Fruit fly (Drosophila melanogaster) whole organism, prepupa: ENCODE data around the gene CG15878.

ENCODE experiments used
- CG11294 ChIP-seq: fragments of 200-800 bp; sonication (Bioruptor generic); IDR thresholded peaks from 2 replicates; pipeline ENCODE4 v1.3.6; 2022; ENCODE audit warnings: missing biosample characterization, missing genetic modification characterization
- CG15336 ChIP-seq: fragments of 200-800 bp; sonication (Bioruptor generic); IDR thresholded peaks from 2 replicates; pipeline ENCODE4 v1.3.6; 2022; ENCODE audit warnings: missing biosample characterization, missing genetic modification characterization
- CG3032 ChIP-seq: fragments of 200-800 bp; optimal IDR thresholded peaks from 2 replicates; lab custom pipeline; 2019; ENCODE audit warnings: missing biosample characterization, mild to moderate bottlenecking, missing genetic modification characterization, moderate library complexity
- CG3919 ChIP-seq: fragments of 200-800 bp; sonication (Bioruptor generic); optimal IDR thresholded peaks from 3 replicates; lab custom pipeline; 2016; ENCODE audit warnings: missing biosample characterization, missing genetic modification characterization
- CG4318 ChIP-seq: fragments of 200-800 bp; sonication (Bioruptor generic); optimal IDR thresholded peaks from 3 replicates; lab custom pipeline; 2017; ENCODE audit warnings: missing biosample characterization, mild to moderate bottlenecking, missing genetic modification characterization
- CG6163 ChIP-seq: fragments of 200-800 bp; sonication (Bioruptor generic); IDR thresholded peaks from 3 replicates; pipeline ENCODE4 v1.3.6; 2022; ENCODE audit warnings: missing biosample characterization, missing genetic modification characterization
- CG6854 ChIP-seq: fragments of 200-800 bp; sonication (Bioruptor generic); optimal IDR thresholded peaks from 2 replicates; lab custom pipeline; 2017; ENCODE audit warnings: missing biosample characterization, mild to moderate bottlenecking, missing genetic modification characterization
- CG7368 ChIP-seq: fragments of 200-800 bp; sonication (Bioruptor generic); optimal IDR thresholded peaks from 3 replicates; lab custom pipeline; 2016; ENCODE audit warnings: missing biosample characterization, missing genetic modification characterization
- CG8319 ChIP-seq: fragments of 200-800 bp; sonication (Bioruptor generic); optimal IDR thresholded peaks from 3 replicates; lab custom pipeline; 2016; ENCODE audit warnings: missing biosample characterization, missing genetic modification characterization
- CG8632 ChIP-seq: fragments of 200-800 bp; sonication (Bioruptor generic); optimal IDR thresholded peaks from 3 replicates; lab custom pipeline; 2016; ENCODE audit warnings: missing biosample characterization, missing genetic modification characterization
- CG9139 ChIP-seq: fragments of 200-800 bp; sonication (Bioruptor generic); optimal IDR thresholded peaks from 3 replicates; lab custom pipeline; 2017; ENCODE audit warnings: missing biosample characterization, mild to moderate bottlenecking, missing genetic modification characterization
- Eip75B ChIP-seq: fragments of 200-800 bp; sonication (Bioruptor generic); optimal IDR thresholded peaks from 3 replicates; lab custom pipeline; 2016; ENCODE audit warnings: missing biosample characterization, missing genetic modification characterization
- Eip78C ChIP-seq: fragments of 200-800 bp; sonication (Bioruptor generic); peaks from one replicate; lab custom pipeline; 2016; ENCODE audit warnings: missing biosample characterization, missing genetic modification characterization
- Ets21C ChIP-seq: fragments of 200-800 bp; sonication (Bioruptor generic); optimal IDR thresholded peaks from 3 replicates; lab custom pipeline; 2016; ENCODE audit warnings: missing biosample characterization, missing genetic modification characterization
- Hr39 ChIP-seq: fragments of 200-800 bp; sonication (Bioruptor generic); optimal IDR thresholded peaks from 2 replicates; lab custom pipeline; 2016; ENCODE audit warnings: missing biosample characterization, missing genetic modification characterization
- Met ChIP-seq: fragments of 200-800 bp; sonication (Bioruptor generic); optimal IDR thresholded peaks from 3 replicates; lab custom pipeline; 2016; ENCODE audit warnings: missing biosample characterization, missing genetic modification characterization
- Smox ChIP-seq: fragments of 200-800 bp; sonication (Bioruptor generic); optimal IDR thresholded peaks from 3 replicates; lab custom pipeline; 2016; ENCODE audit warnings: missing biosample characterization, missing genetic modification characterization
- Sox102F ChIP-seq: fragments of 200-800 bp; sonication (Bioruptor generic); optimal IDR thresholded peaks from 2 replicates; lab custom pipeline; 2016; ENCODE audit warnings: missing biosample characterization, mild to moderate bottlenecking, missing genetic modification characterization
- Sox15 ChIP-seq: fragments of 200-800 bp; sonication (Bioruptor generic); optimal IDR thresholded peaks from 3 replicates; lab custom pipeline; 2016; ENCODE audit warnings: missing biosample characterization, missing genetic modification characterization
- dac ChIP-seq: fragments of 200-800 bp; sonication (Bioruptor generic); optimal IDR thresholded peaks from 2 replicates; lab custom pipeline; 2017; ENCODE audit warnings: missing biosample characterization, mild to moderate bottlenecking, missing genetic modification characterization
- dsx ChIP-seq: fragments of 200-800 bp; optimal IDR thresholded peaks from 3 replicates; lab custom pipeline; 2019; ENCODE audit warnings: missing biosample characterization, mild to moderate bottlenecking, missing genetic modification characterization, moderate library complexity; ENCODE audit not compliant: poor library complexity, severe bottlenecking
- eg ChIP-seq: fragments of 200-800 bp; sonication (Bioruptor generic); IDR thresholded peaks from 3 replicates; pipeline ENCODE4 v1.3.6; 2022; ENCODE audit warnings: missing biosample characterization, missing genetic modification characterization
- fd59A ChIP-seq: fragments of 200-800 bp; sonication (Bioruptor generic); optimal IDR thresholded peaks from 2 replicates; lab custom pipeline; 2017; ENCODE audit warnings: missing biosample characterization, mild to moderate bottlenecking, missing genetic modification characterization, missing genetic modification reagents
- fkh ChIP-seq: fragments of 200-800 bp; sonication (Bioruptor generic); optimal IDR thresholded peaks from 3 replicates; lab custom pipeline; 2017; ENCODE audit warnings: missing biosample characterization, mild to moderate bottlenecking, missing genetic modification characterization, moderate library complexity
- lz ChIP-seq: fragments of 200-800 bp; sonication (Bioruptor generic); optimal IDR thresholded peaks from 3 replicates; lab custom pipeline; 2016; ENCODE audit warnings: missing biosample characterization, missing genetic modification characterization
- spab ChIP-seq: fragments of 200-800 bp; sonication (Bioruptor generic); optimal IDR thresholded peaks from 2 replicates; lab custom pipeline; 2017; ENCODE audit warnings: missing biosample characterization, mild to moderate bottlenecking, missing genetic modification characterization, missing genetic modification reagents
- svp ChIP-seq: fragments of 200-800 bp; sonication (Bioruptor generic); peaks from one replicate; lab custom pipeline; 2016; ENCODE audit warnings: missing biosample characterization, missing genetic modification characterization
- vri ChIP-seq: fragments of 200-800 bp; sonication (Bioruptor generic); optimal IDR thresholded peaks from 3 replicates; lab custom pipeline; 2016; ENCODE audit warnings: missing biosample characterization, mild to moderate bottlenecking, missing genetic modification characterization

CG15878 gene

dm6 chr3L:2248335-2248734, 36.0 kb upstream of the CG15878 start, which contains the start of gene CG32305:
Gene CG32305 (plus strand): TSS chr3L:2248635.
- TF ChIP-seq Met (GFP tag; lab: Kevin White, UChicago) (no peak), lz (GFP tag; lab: Kevin White, UChicago) (no peak), dac (GFP tag; lab: Kevin White, UChicago) (no peak), CG3919 (GFP tag; lab: Kevin White, UChicago) (no peak), CG8632 (GFP tag; lab: Kevin White, UChicago) (no peak), CG6854 (GFP tag; lab: Kevin White, UChicago) (no peak), dsx (no peak), CG11294 (GFP tag; lab: Robert Waterston, UW) (no peak), Sox15 (GFP tag; lab: Kevin White, UChicago) (no peak), Ets21C (no peak), fkh (no peak), Sox102F (GFP tag; lab: Kevin White, UChicago) (no peak), eg (no peak), spab (GFP tag; lab: Kevin White, UChicago) (no peak), CG6163 (GFP tag; lab: Robert Waterston, UW) (no peak), CG4318 (GFP tag; lab: Kevin White, UChicago) (no peak), Smox (GFP tag; lab: Kevin White, UChicago) (no peak), Eip75B (GFP tag; lab: Kevin White, UChicago) (no peak)
- TF ChIP-seq, all 60 proteins: peak for 0

- peak; percentile 8 for TF ChIP-seq CG8319 (GFP tag; lab: Kevin White, UChicago)
- no peak for TF ChIP-seq Hr39 (GFP tag; lab: Kevin White, UChicago)
- 0 out of 2 replicates have a peak, but pooled peaks have one; percentile 13 for TF ChIP-seq CG15336 (GFP tag; lab: Robert Waterston, UW)
- TF ChIP-seq, all 60 proteins: peak for 2
Observed at dm6 chr3L:2243846-2244528, 31.7 kb upstream of the CG15878 start, which contains the start of gene CG32301. Gene CG32301 (plus strand): TSS chr3L:2244478.

DNA sequence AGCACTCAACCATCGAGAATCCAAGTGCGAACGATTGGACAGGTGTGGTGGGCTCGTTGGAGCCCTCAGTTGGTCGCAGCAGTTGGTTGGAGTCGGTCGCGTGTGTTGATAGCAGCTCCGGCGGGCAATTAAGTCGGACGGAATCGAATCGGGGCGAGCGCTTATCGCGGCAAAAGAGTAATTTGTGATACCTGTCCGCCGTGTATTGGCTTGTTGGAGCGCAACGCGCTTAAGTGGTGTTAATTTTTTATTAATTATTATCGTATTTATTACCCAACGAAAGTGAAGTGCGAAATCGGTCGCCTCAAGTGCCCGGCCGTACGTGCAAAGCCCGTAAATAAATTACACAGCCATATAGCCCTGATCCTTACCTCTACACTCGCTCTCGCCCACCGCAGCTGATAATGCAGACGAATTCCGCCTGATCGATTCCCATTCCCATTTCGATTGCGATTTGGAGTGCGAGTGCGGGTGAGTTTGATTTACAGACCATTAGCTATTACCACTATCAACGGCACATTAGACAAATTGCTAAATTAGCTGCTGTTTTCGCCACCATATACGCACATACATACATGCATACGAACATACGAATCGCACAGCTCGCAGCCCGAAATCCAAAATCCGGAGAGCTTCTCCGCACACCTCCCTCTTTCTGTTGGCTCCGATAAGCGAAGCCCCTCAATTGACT, 25.4 kb upstream of the CG15878 start, which contains the start of gene ACXD:
Gene ACXD, plus strand, starts transcription at position 66 of the 691 bp plus-strand sequence.
- peak; percentile 46 for TF ChIP-seq vri (GFP tag; lab: Kevin White, UChicago)
- TF ChIP-seq svp (GFP tag; lab: Kevin White, UChicago), result peak; percentile 78
- no peak for TF ChIP-seq dsx

- TF ChIP-seq Ets21C (no peak), CG9139 (GFP tag; lab: Kevin White, UChicago) (no peak)
- TF ChIP-seq, all 60 proteins: peak for 0
Observed at dm6 chr3L:2237034-2237433, 24.7 kb upstream of the CG15878 start, which contains the start of gene CG9018. Gene CG9018 (minus strand): TSS chr3L:2237076.

- no peak for TF ChIP-seq fd59A (GFP tag; lab: Kevin White, UChicago)
- no peak for TF ChIP-seq CG3032
- TF ChIP-seq Sox15 (GFP tag; lab: Kevin White, UChicago), result no peak
- peak; percentile 45 for TF ChIP-seq Eip78C
- no peak for TF ChIP-seq Sox102F (GFP tag; lab: Kevin White, UChicago)
- peak; percentile 53 for TF ChIP-seq CG7368
- TF ChIP-seq, all 60 proteins: peak for 2
Observed at dm6 chr3L:2229172-2229696, 16.9 kb upstream of the CG15878 start, which contains the start of gene Oseg2. Gene Oseg2 (plus strand): TSS chr3L:2229646.
